Fruit fly (Drosophila melanogaster) whole organism, embryonic: ENCODE data around the gene CG17032.
A peak's percentile ranks its signal among the peaks of the same experiment; 100 is the strongest.

Experiments
- Antp ChIP-seq: fragments of 200-800 bp; sonication (Bioruptor generic); optimal IDR thresholded peaks from 3 replicates; lab custom pipeline; 2016; ENCODE audit warnings: missing biosample characterization, missing genetic modification characterization
- Awh ChIP-seq: fragments of 200-800 bp; sonication (Bioruptor generic); IDR thresholded peaks from 2 replicates; pipeline ENCODE4, ENCODE4 v1.3.6; 2022; ENCODE audit warnings: missing biosample characterization, missing genetic modification characterization
- CG10431 ChIP-seq: fragments of 200-800 bp; sonication (Bioruptor generic); optimal IDR thresholded peaks from 3 replicates; lab custom pipeline; 2018; ENCODE audit warnings: missing biosample characterization, mild to moderate bottlenecking, missing genetic modification characterization
- CG13624 ChIP-seq: fragments of 200-800 bp; sonication (Bioruptor generic); optimal IDR thresholded peaks from 2 replicates; lab custom pipeline; 2016; ENCODE audit warnings: missing biosample characterization, missing genetic modification characterization
- CG13775 ChIP-seq: fragments of 200-800 bp; sonication (Bioruptor generic); optimal IDR thresholded peaks from 3 replicates; lab custom pipeline; 2017; ENCODE audit warnings: missing biosample characterization, mild to moderate bottlenecking, missing genetic modification characterization
- CG15269 ChIP-seq: fragments of 200-800 bp; sonication (Bioruptor generic); optimal IDR thresholded peaks from 2 replicates; lab custom pipeline; 2018; ENCODE audit warnings: missing biosample characterization, mild to moderate bottlenecking, missing genetic modification characterization, moderate library complexity
- CG16779 ChIP-seq: fragments of 200-800 bp; sonication (Bioruptor generic); IDR thresholded peaks from 2 replicates; pipeline ENCODE4 v1.3.6; 2022; ENCODE audit warnings: missing biosample characterization, missing genetic modification characterization
- CG16815 ChIP-seq: fragments of 200-800 bp; sonication (Bioruptor generic); optimal IDR thresholded peaks from 3 replicates; lab custom pipeline; 2017; ENCODE audit warnings: missing biosample characterization, mild to moderate bottlenecking, missing genetic modification characterization
- CG17829 ChIP-seq: fragments of 200-800 bp; optimal IDR thresholded peaks from 2 replicates; lab custom pipeline; 2019; ENCODE audit warnings: missing biosample characterization, mild to moderate bottlenecking, missing genetic modification characterization, moderate library complexity
- CG18476 ChIP-seq: fragments of 200-800 bp; sonication (Bioruptor generic); optimal IDR thresholded peaks from 2 replicates; lab custom pipeline; 2016; ENCODE audit warnings: missing biosample characterization, mild to moderate bottlenecking, missing genetic modification characterization
- CG18599 ChIP-seq: fragments of 200-800 bp; sonication (Bioruptor generic); optimal IDR thresholded peaks from 3 replicates; lab custom pipeline; 2017; ENCODE audit warnings: missing biosample characterization, missing genetic modification characterization, mild to moderate bottlenecking, moderate library complexity, missing genetic modification reagents
- CG18619 ChIP-seq: fragments of 200-800 bp; sonication (Bioruptor generic); optimal IDR thresholded peaks from 3 replicates; lab custom pipeline; 2017; ENCODE audit warnings: missing biosample characterization, mild to moderate bottlenecking, missing genetic modification characterization
- CG3163 ChIP-seq: fragments of 200-800 bp; sonication (Bioruptor generic); optimal IDR thresholded peaks from 3 replicates; lab custom pipeline; 2016; ENCODE audit warnings: missing biosample characterization, missing genetic modification characterization
- CG3281 ChIP-seq: fragments of 200-800 bp; sonication (Bioruptor generic); optimal IDR thresholded peaks from 3 replicates; lab custom pipeline; 2017; ENCODE audit warnings: missing biosample characterization, mild to moderate bottlenecking, missing genetic modification characterization
- CG6175 ChIP-seq: fragments of 200-800 bp; sonication (Bioruptor generic); IDR thresholded peaks from 3 replicates; pipeline ENCODE4 v1.3.6; 2022; ENCODE audit warnings: missing biosample characterization, missing genetic modification characterization
- CG7786 ChIP-seq: fragments of 200-800 bp; sonication (Bioruptor generic); optimal IDR thresholded peaks from 2 replicates; lab custom pipeline; 2016; ENCODE audit warnings: missing biosample characterization, missing genetic modification characterization
- CG8089 ChIP-seq: fragments of 200-800 bp; sonication (Bioruptor generic); optimal IDR thresholded peaks from 3 replicates; lab custom pipeline; 2016; ENCODE audit warnings: missing biosample characterization, missing genetic modification characterization
- CG8765 ChIP-seq: fragments of 200-800 bp; sonication (Bioruptor generic); IDR thresholded peaks from 2 replicates; pipeline ENCODE4 v1.3.6; 2022; ENCODE audit warnings: missing biosample characterization, missing genetic modification characterization
- CG9609 ChIP-seq: fragments of 200-800 bp; sonication (Bioruptor generic); optimal IDR thresholded peaks from 3 replicates; lab custom pipeline; 2016; ENCODE audit warnings: missing biosample characterization, missing genetic modification characterization
- CG9876 ChIP-seq: fragments of 200-800 bp; sonication (Bioruptor generic); optimal IDR thresholded peaks from 2 replicates; lab custom pipeline; 2016; ENCODE audit warnings: missing biosample characterization, missing genetic modification characterization
- CHES-1-like ChIP-seq: fragments of 200-800 bp; sonication (Bioruptor generic); optimal IDR thresholded peaks from 2 replicates; lab custom pipeline; 2016; ENCODE audit warnings: missing biosample characterization, missing genetic modification characterization
- CrebB ChIP-seq: fragments of 200-800 bp; sonication (Bioruptor generic); optimal IDR thresholded peaks from 3 replicates; lab custom pipeline; 2018; ENCODE audit warnings: missing biosample characterization, mild to moderate bottlenecking, missing genetic modification characterization
- Deaf1 ChIP-seq: fragments of 200-800 bp; optimal IDR thresholded peaks from 3 replicates; lab custom pipeline; 2019; ENCODE audit warnings: missing biosample characterization, mild to moderate bottlenecking, missing genetic modification characterization, moderate library complexity
- Dip3 ChIP-seq: fragments of 200-800 bp; sonication (Bioruptor generic); optimal IDR thresholded peaks from 3 replicates; lab custom pipeline; 2016; ENCODE audit warnings: missing biosample characterization, missing genetic modification characterization
- Doc2 ChIP-seq: fragments of 200-800 bp; sonication (Bioruptor generic); IDR thresholded peaks from 2 replicates; pipeline ENCODE4 v1.3.6; 2022; ENCODE audit warnings: missing biosample characterization, missing genetic modification characterization
- Dp ChIP-seq: fragments of 200-800 bp; sonication (Bioruptor generic); optimal IDR thresholded peaks from 2 replicates; lab custom pipeline; 2018; ENCODE audit warnings: missing biosample characterization, mild to moderate bottlenecking, missing genetic modification characterization, moderate library complexity
- Fer1 ChIP-seq: fragments of 200-800 bp; sonication (Bioruptor generic); optimal IDR thresholded peaks from 2 replicates; lab custom pipeline; 2017; ENCODE audit warnings: missing biosample characterization, mild to moderate bottlenecking, missing genetic modification characterization
- Gug ChIP-seq: fragments of 200-800 bp; sonication (Bioruptor generic); IDR thresholded peaks from 4 replicates; pipeline ENCODE4 v1.3.6; 2022; ENCODE audit warnings: missing biosample characterization, missing genetic modification characterization
- HLH4C ChIP-seq: fragments of 200-800 bp; sonication (Bioruptor generic); IDR thresholded peaks from 3 replicates; pipeline ENCODE4 v1.3.6; 2022; ENCODE audit warnings: missing biosample characterization, missing genetic modification characterization; ENCODE audit not compliant: partially characterized antibody
- NC2α ChIP-seq: fragments of 200-800 bp; sonication (Bioruptor generic); optimal IDR thresholded peaks from 2 replicates; lab custom pipeline; 2016; ENCODE audit warnings: missing biosample characterization, missing genetic modification characterization
- Nf-YA ChIP-seq: fragments of 200-800 bp; sonication (Bioruptor generic); IDR thresholded peaks from 2 replicates; pipeline ENCODE4 v1.3.6; 2022; ENCODE audit warnings: missing biosample characterization, missing genetic modification characterization
- Pdp1 ChIP-seq, 2 experiments: fragments of 200-800 bp; sonication (Bioruptor generic); optimal IDR thresholded peaks; 3 replicates each; lab custom pipeline; 2016; ENCODE audit warnings: missing biosample characterization in 2 of 2, missing genetic modification characterization in 2 of 2, mild to moderate bottlenecking in 1 of 2, moderate library complexity in 1 of 2
- Sin3A ChIP-seq: fragments of >200 bp; optimal IDR thresholded peaks from 2 replicates; lab custom pipeline; 2018
- Sry-δ ChIP-seq: fragments of 200-800 bp; sonication (Bioruptor generic); optimal IDR thresholded peaks from 2 replicates; lab custom pipeline; 2016; ENCODE audit warnings: missing biosample characterization, missing genetic modification characterization
- Xbp1 ChIP-seq: fragments of 200-800 bp; sonication (Bioruptor generic); optimal IDR thresholded peaks from 3 replicates; lab custom pipeline; 2016; ENCODE audit warnings: missing biosample characterization, mild to moderate bottlenecking, missing genetic modification characterization
- ato ChIP-seq: fragments of 200-800 bp; sonication (Bioruptor generic); IDR thresholded peaks from 2 replicates; pipeline ENCODE4 v1.3.6; 2022; ENCODE audit warnings: missing biosample characterization, missing genetic modification characterization; ENCODE audit not compliant: partially characterized antibody
- caup ChIP-seq: fragments of 200-800 bp; sonication (Bioruptor generic); optimal IDR thresholded peaks from 3 replicates; lab custom pipeline; 2017; ENCODE audit warnings: missing biosample characterization, mild to moderate bottlenecking, missing genetic modification characterization, moderate library complexity; ENCODE audit not compliant: severe bottlenecking
- chm ChIP-seq: fragments of 200-800 bp; sonication (Bioruptor generic); IDR thresholded peaks from 2 replicates; pipeline ENCODE4 v1.3.6; 2022; ENCODE audit warnings: missing biosample characterization, missing genetic modification characterization
- dm ChIP-seq: fragments of 200-800 bp; sonication (Bioruptor generic); optimal IDR thresholded peaks from 3 replicates; lab custom pipeline; 2016; ENCODE audit warnings: missing biosample characterization, missing genetic modification characterization
- ind ChIP-seq: fragments of 200-800 bp; sonication (Bioruptor generic); optimal IDR thresholded peaks from 3 replicates; lab custom pipeline; 2016; ENCODE audit warnings: missing biosample characterization, missing genetic modification characterization
- ken ChIP-seq: fragments of 200-800 bp; sonication (Bioruptor generic); IDR thresholded peaks from 3 replicates; pipeline ENCODE4 v1.3.6; 2022; ENCODE audit warnings: missing biosample characterization, missing genetic modification characterization
- mirr ChIP-seq: fragments of 200-800 bp; sonication (Bioruptor generic); optimal IDR thresholded peaks from 3 replicates; lab custom pipeline; 2018; ENCODE audit warnings: missing biosample characterization, mild to moderate bottlenecking, missing genetic modification characterization
- nom ChIP-seq: fragments of 200-800 bp; sonication (Bioruptor generic); optimal IDR thresholded peaks from 2 replicates; lab custom pipeline; 2017; ENCODE audit warnings: missing biosample characterization, missing genetic modification characterization, mild to moderate bottlenecking, moderate library complexity, missing genetic modification reagents
- pzg ChIP-seq: fragments of 200-800 bp; sonication (Bioruptor generic); optimal IDR thresholded peaks from 3 replicates; lab custom pipeline; 2018; ENCODE audit warnings: missing biosample characterization, mild to moderate bottlenecking, missing genetic modification characterization, moderate library complexity
- sc ChIP-seq, 3 experiments: fragments of >200 bp in 2 of 3; fragments of 200-800 bp in 1 of 3; sonication (Bioruptor generic) in 1 of 3; optimal IDR thresholded peaks; 2 replicates in 2 of 3; 3 replicates in 1 of 3; lab custom pipeline; 2017; ENCODE audit warnings: mild to moderate bottlenecking in 1 of 3, missing biosample characterization in 1 of 3, missing genetic modification characterization in 1 of 3, missing genetic modification reagents in 1 of 3
- sd ChIP-seq: fragments of 200-800 bp; sonication (Bioruptor generic); optimal IDR thresholded peaks from 3 replicates; lab custom pipeline; 2018; ENCODE audit warnings: missing biosample characterization, mild to moderate bottlenecking, missing genetic modification characterization, moderate library complexity
- stwl ChIP-seq: fragments of 200-800 bp; sonication (Bioruptor generic); optimal IDR thresholded peaks from 3 replicates; lab custom pipeline; 2018; ENCODE audit warnings: missing biosample characterization, mild to moderate bottlenecking, missing genetic modification characterization, moderate library complexity
- unpg ChIP-seq: fragments of 200-800 bp; sonication (Bioruptor generic); optimal IDR thresholded peaks from 3 replicates; lab custom pipeline; 2018; ENCODE audit warnings: missing biosample characterization, mild to moderate bottlenecking, missing genetic modification characterization, moderate library complexity
- vvl ChIP-seq: fragments of 200-800 bp; sonication (Bioruptor generic); IDR thresholded peaks from 2 replicates; pipeline ENCODE4 v1.3.6; 2022; ENCODE audit warnings: missing biosample characterization, missing genetic modification characterization

Gene CG17032

dm6 chr3L:15956448-15957010 is 2.1 kb upstream of the CG17032 start, which contains the start of gene elgi (continued):
- TF ChIP-seq sd (tag; lab: Kevin White, UChicago), result no peak
- no peak for TF ChIP-seq sc (optimal IDR thresholded peaks at IDR 0.05; lab: Kevin White, UChicago)
- TF ChIP-seq sc (GFP tag; optimal IDR thresholded peaks at IDR 0.05; lab: Kevin White, UChicago), result no peak
- TF ChIP-seq CG3163, result peak; percentile 51
- no peak; the same call in 3 of the 4 replicates for TF ChIP-seq Gug (GFP tag; lab: Robert Waterston, UW)
- peak; percentile 44 for TF ChIP-seq CG9876 (GFP tag; lab: Kevin White, UChicago)
- no peak for TF ChIP-seq CG8765
- TF ChIP-seq CG9609 (GFP tag; lab: Kevin White, UChicago), result peak; percentile 53
- no peak for TF ChIP-seq CG15269 (tag; lab: Kevin White, UChicago)
- peak; percentile 66 for TF ChIP-seq ind
- TF ChIP-seq Dp (GFP tag; lab: Kevin White, UChicago), result peak; percentile 8
- TF ChIP-seq mirr, result peak; percentile 47
- TF ChIP-seq CG6175 (GFP tag; lab: Robert Waterston, UW), result 0 out of 3 replicates have a peak, but pooled peaks have one; percentile 7
- TF ChIP-seq chm (GFP tag; lab: Robert Waterston, UW), result 0 out of 2 replicates have a peak, but pooled peaks have one; percentile 5
- peak; percentile 74; the same call in 2 of the 3 replicates for TF ChIP-seq ken (GFP tag; lab: Robert Waterston, UW)
- peak; percentile 76 for TF ChIP-seq CG7786
- peak; percentile 89 for TF ChIP-seq stwl
- peak; percentile 20 for TF ChIP-seq CG8089
- TF ChIP-seq CG16779 (GFP tag; lab: Robert Waterston, UW), result peak; percentile 37; the same call in 1 of the 2 replicates
- TF ChIP-seq ato (GFP tag; lab: Robert Waterston, UW), result no peak
- no peak for TF ChIP-seq CG10431
- TF ChIP-seq CG18599 (GFP tag; lab: Kevin White, UChicago), result peak; percentile 65
- TF ChIP-seq pzg (GFP tag; lab: Kevin White, UChicago), result peak; percentile 68
- peak; percentile 39 for TF ChIP-seq Sry-δ (GFP tag; lab: Kevin White, UChicago)
- peak; percentile 23 for TF ChIP-seq CG13775 (GFP tag; lab: Kevin White, UChicago)
- TF ChIP-seq Doc2 (GFP tag; lab: Robert Waterston, UW), result no peak
- TF ChIP-seq dm (GFP tag; lab: Kevin White, UChicago), result peak; percentile 11
- no peak for TF ChIP-seq Deaf1
- peak; percentile 52 for TF ChIP-seq Fer1 (GFP tag; lab: Kevin White, UChicago)
- TF ChIP-seq CHES-1-like (GFP tag; lab: Kevin White, UChicago), result peak; percentile 71
- peak; percentile 71 for TF ChIP-seq Antp (GFP tag; lab: Kevin White, UChicago)
- peak; percentile 72 for TF ChIP-seq caup
- TF ChIP-seq nom (GFP tag; lab: Kevin White, UChicago), result peak; percentile 31
- TF ChIP-seq CG18619 (GFP tag; lab: Kevin White, UChicago), result peak; percentile 39
- TF ChIP-seq CrebB, result peak; percentile 43
- TF ChIP-seq CG16815 (GFP tag; lab: Kevin White, UChicago), result no peak
- TF ChIP-seq CG17829 (tag; lab: Kevin White, UChicago), result peak; percentile 4
- peak; percentile 48 to 55 for TF ChIP-seq Pdp1 (GFP tag; optimal IDR thresholded peaks at IDR 0.05; lab: Kevin White, UChicago)
- TF ChIP-seq CG13624, result peak; percentile 69
- peak; percentile 43 for TF ChIP-seq CG3281
- TF ChIP-seq Xbp1 (GFP tag; lab: Kevin White, UChicago), result peak; percentile 77
- TF ChIP-seq CG18476 (GFP tag; lab: Kevin White, UChicago), result peak; percentile 46
- TF ChIP-seq NC2α (GFP tag; lab: Kevin White, UChicago), result peak; percentile 1
- no peak for TF ChIP-seq Awh (GFP tag; lab: Robert Waterston, UW)
- TF ChIP-seq Dip3, result peak; percentile 63
- no peak for TF ChIP-seq HLH4C (GFP tag; lab: Robert Waterston, UW)
- TF ChIP-seq Nf-YA, result no peak
- peak; percentile 61 for TF ChIP-seq vvl (GFP tag; lab: Robert Waterston, UW)
- peak; percentile 39 for TF ChIP-seq unpg (GFP tag; lab: Kevin White, UChicago)
- TF ChIP-seq Sin3A (lab: Kevin White, UChicago), result peak; percentile 0
